Worm (Caenorhabditis elegans): ENCODE data around the gene ttx-3.

- TF ChIP-seq gmeb-2 (tag; optimal IDR thresholded peaks at IDR 0.05) (no peak), nhr-11 (tag; optimal IDR thresholded peaks at IDR 0.05) (no peak), F13H6.1 (tag; optimal IDR thresholded peaks at IDR 0.05) (no peak), madf-2 (tag; optimal IDR thresholded peaks at IDR 0.05) (no peak), pqm-1 (tag; optimal IDR thresholded peaks at IDR 0.05) (no peak), tbx-7 (tag; optimal IDR thresholded peaks at IDR 0.05) (no peak), hlh-30 (tag; optimal IDR thresholded peaks at IDR 0.05; ENCODE audit: insufficient read depth) (no peak), ceh-2 (tag; optimal IDR thresholded peaks at IDR 0.05) (no peak), C38D4.7 (GFP tag; optimal IDR thresholded peaks at IDR 0.05) (no peak), nfya-1 (tag; optimal IDR thresholded peaks at IDR 0.05) (no peak), zip-5 (tag; optimal IDR thresholded peaks at IDR 0.05) (no peak), ceh-31 (tag; optimal IDR thresholded peaks at IDR 0.05) (no peak)
Measured at ce11 chrX:11720058-11720457, 49.1 kb downstream of the ttx-3 start.

Data from whole organism, late embryonic.